Worm (Caenorhabditis elegans) whole organism, young adult: Measurements from ENCODE around the gene cyn-17.

ENCODE experiments used
- B0336.3 ChIP-seq: fragments of 200-800 bp; sonication (Bioruptor generic); IDR thresholded peaks from 2 replicates; pipeline ENCODE4 v1.3.6; 2022; ENCODE audit warnings: missing genetic modification characterization, missing compliant biosample characterization
- F22D6.2 ChIP-seq: sonication (generic microtip); optimal IDR thresholded peaks from 2 replicates; lab custom pipeline; 2016; ENCODE audit warnings: mild to moderate bottlenecking, missing genetic modification characterization, missing compliant biosample characterization
- F37B4.10 ChIP-seq: fragments of 200-800 bp; sonication (Bioruptor generic); IDR thresholded peaks from 2 replicates; pipeline ENCODE4 v1.3.6; 2022; ENCODE audit warnings: missing genetic modification characterization, missing compliant biosample characterization
- K11D2.4 ChIP-seq: fragments of 200-800 bp; sonication (Bioruptor generic); IDR thresholded peaks from 2 replicates; pipeline ENCODE4 v1.3.6; 2022; ENCODE audit warnings: missing genetic modification reagents, missing genetic modification characterization, missing compliant biosample characterization
- T26A5.8 ChIP-seq: sonication (generic microtip); optimal IDR thresholded peaks from 2 replicates; lab custom pipeline; 2016; ENCODE audit warnings: missing genetic modification characterization, missing compliant biosample characterization
- Y53G8AR.9 ChIP-seq: fragments of 200-800 bp; sonication (Bioruptor generic); conservative IDR thresholded peaks from 2 replicates; pipeline ENCODE4 v1.3.6; 2022; ENCODE audit warnings: missing genetic modification reagents, missing genetic modification characterization, missing compliant biosample characterization
- Y56A3A.18 ChIP-seq: fragments of 200-800 bp; sonication (Bioruptor generic); IDR thresholded peaks from 2 replicates; pipeline ENCODE4 v1.3.6; 2022; ENCODE audit warnings: missing genetic modification reagents, missing genetic modification characterization, missing compliant biosample characterization
- aptf-3 ChIP-seq: fragments of 200-800 bp; sonication (Bioruptor generic); IDR thresholded peaks from 2 replicates; pipeline ENCODE4 v1.3.6; 2022; ENCODE audit warnings: missing genetic modification characterization, missing compliant biosample characterization
- atf-7 ChIP-seq: sonication (generic microtip); optimal IDR thresholded peaks from 2 replicates; lab custom pipeline; 2017; ENCODE audit warnings: mild to moderate bottlenecking, missing genetic modification characterization, missing compliant biosample characterization
- athp-1 ChIP-seq: sonication (generic microtip); optimal IDR thresholded peaks from 2 replicates; lab custom pipeline; 2017; ENCODE audit warnings: mild to moderate bottlenecking, missing genetic modification characterization, missing compliant biosample characterization
- attf-3 ChIP-seq: fragments of 200-800 bp; sonication (Bioruptor generic); conservative IDR thresholded peaks from 2 replicates; pipeline ENCODE4 v1.3.6; 2022; ENCODE audit warnings: missing genetic modification reagents, missing genetic modification characterization, missing compliant biosample characterization
- attf-5 ChIP-seq: fragments of 200-800 bp; sonication (Bioruptor generic); optimal IDR thresholded peaks from 2 replicates; lab custom pipeline; 2018; ENCODE audit warnings: mild to moderate bottlenecking, missing genetic modification characterization, missing compliant biosample characterization
- attf-6 ChIP-seq: fragments of 200-800 bp; sonication (Bioruptor generic); IDR thresholded peaks from 2 replicates; pipeline ENCODE4 v1.3.6; 2022; ENCODE audit warnings: missing genetic modification reagents, missing genetic modification characterization, missing compliant biosample characterization
- ceh-58 ChIP-seq: fragments of 200-800 bp; sonication (Bioruptor generic); IDR thresholded peaks from 2 replicates; pipeline ENCODE4 v1.3.6; 2022; ENCODE audit warnings: missing genetic modification characterization, missing compliant biosample characterization
- ceh-79 ChIP-seq: sonication (generic microtip); optimal IDR thresholded peaks from 2 replicates; lab custom pipeline; 2017; ENCODE audit warnings: mild to moderate bottlenecking, missing genetic modification characterization, missing compliant biosample characterization
- chd-7 ChIP-seq: sonication (generic microtip); optimal IDR thresholded peaks from 2 replicates; lab custom pipeline; 2016; ENCODE audit warnings: mild to moderate bottlenecking, missing genetic modification characterization, moderate library complexity, missing compliant biosample characterization
- die-1 ChIP-seq: sonication (generic microtip); optimal IDR thresholded peaks from 2 replicates; lab custom pipeline; 2016; ENCODE audit warnings: missing genotype, mild to moderate bottlenecking, missing genetic modification characterization, missing compliant biosample characterization
- dox-1 ChIP-seq: fragments of 200-800 bp; sonication (Bioruptor generic); IDR thresholded peaks from 2 replicates; pipeline ENCODE4 v1.3.6; 2022; ENCODE audit warnings: missing genetic modification reagents, missing genetic modification characterization, missing compliant biosample characterization
- egl-44 ChIP-seq: fragments of 200-800 bp; sonication (Bioruptor generic); IDR thresholded peaks from 2 replicates; pipeline ENCODE4 v1.3.6; 2022; ENCODE audit warnings: missing genetic modification reagents, missing genetic modification characterization, missing compliant biosample characterization
- egrh-3 ChIP-seq: fragments of 200-800 bp; sonication (Bioruptor generic); IDR thresholded peaks from 2 replicates; pipeline ENCODE4 v1.3.6; 2022; ENCODE audit warnings: missing genetic modification reagents, missing genetic modification characterization, missing compliant biosample characterization
- ets-4 ChIP-seq: fragments of 200-800 bp; sonication (Bioruptor generic); optimal IDR thresholded peaks from 2 replicates; lab custom pipeline; 2018; ENCODE audit warnings: mild to moderate bottlenecking, missing genetic modification characterization, missing compliant biosample characterization
- hrde-1 ChIP-seq: sonication (generic microtip); optimal IDR thresholded peaks from 2 replicates; lab custom pipeline; 2016; ENCODE audit warnings: missing genetic modification characterization, mild to moderate bottlenecking, missing compliant biosample characterization, moderate library complexity, missing genotype, missing genetic modification reagents, borderline replicate concordance
- lag-1 ChIP-seq: fragments of 200-800 bp; sonication (Bioruptor generic); IDR thresholded peaks from 2 replicates; pipeline ENCODE4 v1.3.6; 2022; ENCODE audit warnings: missing genetic modification reagents, missing genetic modification characterization, missing compliant biosample characterization
- let-526 ChIP-seq: fragments of 200-800 bp; sonication (Bioruptor generic); IDR thresholded peaks from 2 replicates; pipeline ENCODE4 v1.3.6; 2022; ENCODE audit warnings: missing genetic modification reagents, missing genetic modification characterization, missing compliant biosample characterization
- let-607 ChIP-seq, 2 experiments: fragments of 200-800 bp in 1 of 2; sonication (Bioruptor generic) in 1 of 2; sonication (generic microtip) in 1 of 2; optimal IDR thresholded peaks; 2 replicates each; lab custom pipeline; 2016 to 2018; ENCODE audit warnings: mild to moderate bottlenecking in 2 of 2, missing compliant biosample characterization in 2 of 2, missing genetic modification characterization in 2 of 2, moderate library complexity in 2 of 2, missing genotype in 1 of 2
- lin-26 ChIP-seq: fragments of 200-800 bp; sonication (Bioruptor generic); IDR thresholded peaks from 2 replicates; pipeline ENCODE4 v1.3.6; 2022; ENCODE audit warnings: missing genetic modification reagents, missing genetic modification characterization, missing compliant biosample characterization
- lin-40 ChIP-seq: sonication (generic microtip); optimal IDR thresholded peaks from 2 replicates; lab custom pipeline; 2016; ENCODE audit warnings: missing genetic modification characterization, mild to moderate bottlenecking, missing compliant biosample characterization, missing genotype, missing genetic modification reagents
- lin-54 ChIP-seq: fragments of 200-800 bp; sonication (Bioruptor generic); optimal IDR thresholded peaks from 2 replicates; lab custom pipeline; 2018; ENCODE audit warnings: mild to moderate bottlenecking, missing genetic modification characterization, missing compliant biosample characterization
- lir-1 ChIP-seq: fragments of 200-800 bp; sonication (Bioruptor generic); conservative IDR thresholded peaks from 2 replicates; pipeline ENCODE4 v1.3.6; 2022; ENCODE audit warnings: missing genetic modification reagents, missing genetic modification characterization, missing compliant biosample characterization
- madf-10 ChIP-seq: sonication (generic microtip); optimal IDR thresholded peaks from 2 replicates; lab custom pipeline; 2016; ENCODE audit warnings: mild to moderate bottlenecking, missing genetic modification characterization, missing compliant biosample characterization
- mcd-1 ChIP-seq: fragments of 200-800 bp; sonication (Bioruptor generic); IDR thresholded peaks from 2 replicates; pipeline ENCODE4 v1.3.6; 2022; ENCODE audit warnings: missing genetic modification reagents, missing genetic modification characterization, missing compliant biosample characterization
- mes-4 ChIP-seq: sonication (generic microtip); optimal IDR thresholded peaks from 2 replicates; lab custom pipeline; 2016; ENCODE audit warnings: missing genotype, missing genetic modification characterization, missing compliant biosample characterization
- mxl-1 ChIP-seq: sonication (generic microtip); optimal IDR thresholded peaks from 2 replicates; lab custom pipeline; 2016; ENCODE audit warnings: missing genetic modification characterization, missing compliant biosample characterization
- nhr-80 ChIP-seq: sonication (generic microtip); optimal IDR thresholded peaks from 2 replicates; lab custom pipeline; 2016; ENCODE audit warnings: missing genetic modification characterization, missing compliant biosample characterization
- pbrm-1 ChIP-seq: fragments of 200-800 bp; sonication (Bioruptor generic); IDR thresholded peaks from 2 replicates; pipeline ENCODE4 v1.3.6; 2022; ENCODE audit warnings: missing genetic modification reagents, missing genetic modification characterization, missing compliant biosample characterization
- rpc-1 ChIP-seq, 2 experiments: fragments of 150-350 bp in 1 of 2; sonication (generic microtip) in 1 of 2; optimal IDR thresholded peaks; 2 replicates each; lab custom pipeline; 2014 to 2018; ENCODE audit warnings: missing biosample characterization in 1 of 2, missing genetic modification characterization in 1 of 2, missing genetic modification reagents in 1 of 2, missing genotype in 1 of 2
- sea-2 ChIP-seq: fragments of 200-800 bp; sonication (Bioruptor generic); IDR thresholded peaks from 2 replicates; pipeline ENCODE4 v1.3.6; 2022; ENCODE audit warnings: missing genetic modification characterization, missing compliant biosample characterization
- snpc-4 ChIP-seq, 5 experiments: fragments of 150-350 bp in 1 of 5; sonication (generic microtip) in 4 of 5; optimal IDR thresholded peaks; 2 replicates each; lab custom pipeline; 2014 to 2018; ENCODE audit warnings: missing genetic modification characterization in 5 of 5, missing biosample characterization in 3 of 5, antibody characterized with exemption in 2 of 5, mild to moderate bottlenecking in 2 of 5, missing compliant biosample characterization in 2 of 5, missing genotype in 2 of 5, moderate library complexity in 2 of 5, missing genetic modification reagents in 1 of 5
- somi-1 ChIP-seq: fragments of 200-800 bp; sonication (Bioruptor generic); optimal IDR thresholded peaks from 2 replicates; lab custom pipeline; 2018; ENCODE audit warnings: mild to moderate bottlenecking, missing genetic modification characterization, missing compliant biosample characterization
- tbp1 ChIP-seq: fragments of 200-800 bp; sonication (Bioruptor generic); optimal IDR thresholded peaks from 2 replicates; lab custom pipeline; 2018; ENCODE audit warnings: mild to moderate bottlenecking, missing genetic modification characterization, missing compliant biosample characterization
- unc-130 ChIP-seq: sonication (generic microtip); optimal IDR thresholded peaks from 2 replicates; lab custom pipeline; 2016; ENCODE audit warnings: missing genetic modification reagents, missing genetic modification characterization, missing compliant biosample characterization
- zfh-2 ChIP-seq: fragments of 200-800 bp; sonication (Bioruptor generic); conservative IDR thresholded peaks from 2 replicates; pipeline ENCODE4 v1.3.6; 2022; ENCODE audit warnings: missing genetic modification reagents, missing genetic modification characterization, missing compliant biosample characterization
- ztf-18 ChIP-seq: sonication (generic microtip); optimal IDR thresholded peaks from 2 replicates; lab custom pipeline; 2016; ENCODE audit warnings: missing genotype, mild to moderate bottlenecking, missing genetic modification characterization, missing compliant biosample characterization
- ztf-22 ChIP-seq: fragments of 200-800 bp; sonication (Bioruptor generic); optimal IDR thresholded peaks from 2 replicates; lab custom pipeline; 2018; ENCODE audit warnings: mild to moderate bottlenecking, missing genetic modification characterization, moderate library complexity, missing compliant biosample characterization
- ztf-26 ChIP-seq: sonication (generic microtip); optimal IDR thresholded peaks from 2 replicates; lab custom pipeline; 2017; ENCODE audit warnings: missing genetic modification characterization, missing compliant biosample characterization
- ztf-28 ChIP-seq: fragments of 200-800 bp; sonication (Bioruptor generic); IDR thresholded peaks from 2 replicates; pipeline ENCODE4 v1.3.6; 2022; ENCODE audit warnings: missing genetic modification reagents, missing genetic modification characterization, missing compliant biosample characterization
- ztf-6 ChIP-seq: fragments of 200-800 bp; sonication (Bioruptor generic); IDR thresholded peaks from 2 replicates; pipeline ENCODE4 v1.3.6; 2022; ENCODE audit warnings: missing genetic modification reagents, missing genetic modification characterization, missing compliant biosample characterization

The cyn-17 gene

ce11 chrV:5845669-5846189, 46.3 kb downstream of the cyn-17 start, which contains the start of gene F26F12.3 (continued):
- TF ChIP-seq snpc-4 (GFP tag; optimal IDR thresholded peaks at IDR 0.05; lab: Kevin White, UChicago), result peak; percentile 34
- TF ChIP-seq snpc-4 (tag; optimal IDR thresholded peaks at IDR 0.05; lab: Kevin White, UChicago), result peak; percentile 8 to 36 (median 18)
- peak; percentile 66; the same call in 1 of the 2 replicates for TF ChIP-seq Y56A3A.18 (GFP tag; lab: Robert Waterston, UW)
- TF ChIP-seq Y53G8AR.9 (GFP tag; lab: Robert Waterston, UW), result peak; percentile 49; the same call in 1 of the 2 replicates
- peak; percentile 59; the same call in 1 of the 2 replicates for TF ChIP-seq egl-44 (GFP tag; lab: Robert Waterston, UW)
- no peak for TF ChIP-seq rpc-1 (optimal IDR thresholded peaks at IDR 0.05; lab: Kevin White, UChicago)
- no peak for TF ChIP-seq rpc-1 (tag; optimal IDR thresholded peaks at IDR 0.05; lab: Kevin White, UChicago)
- TF ChIP-seq lir-1 (GFP tag; lab: Robert Waterston, UW), result peak; percentile 38; the same call in 1 of the 2 replicates
- no peak for TF ChIP-seq mxl-1 (tag; lab: Kevin White, UChicago)
- TF ChIP-seq ets-4 (GFP tag; lab: Kevin White, UChicago), result peak; percentile 48
- peak; percentile 66; the same call in 1 of the 2 replicates for TF ChIP-seq B0336.3 (GFP tag; lab: Robert Waterston, UW)
- peak; percentile 75 for TF ChIP-seq chd-7 (tag; lab: Kevin White, UChicago)
- TF ChIP-seq athp-1 (tag; lab: Kevin White, UChicago), result peak; percentile 25
- TF ChIP-seq atf-7 (tag; lab: Kevin White, UChicago), result peak; percentile 74
- peak; percentile 62; the same call in 1 of the 2 replicates for TF ChIP-seq egrh-3 (GFP tag; lab: Robert Waterston, UW)
- no peak for TF ChIP-seq T26A5.8 (tag; lab: Kevin White, UChicago)
- TF ChIP-seq sea-2, result 0 out of 2 replicates have a peak, but pooled peaks have one; percentile 40
- TF ChIP-seq aptf-3 (GFP tag; lab: Robert Waterston, UW), result no peak
- peak; percentile 66 for TF ChIP-seq attf-5
- peak; percentile 32 for TF ChIP-seq somi-1 (GFP tag; lab: Kevin White, UChicago)
- no peak for TF ChIP-seq ztf-28 (GFP tag; lab: Robert Waterston, UW)
- TF ChIP-seq ceh-79 (tag; lab: Kevin White, UChicago), result no peak
- peak; percentile 6 for TF ChIP-seq F22D6.2
- TF ChIP-seq ztf-26, result peak; percentile 64
- peak; percentile 81 for TF ChIP-seq dox-1 (GFP tag; lab: Robert Waterston, UW)
- no peak for TF ChIP-seq lin-26
- no peak for TF ChIP-seq unc-130
- peak; percentile 93 for TF ChIP-seq zfh-2 (GFP tag; lab: Robert Waterston, UW)
- no peak for TF ChIP-seq ztf-6 (GFP tag; lab: Robert Waterston, UW)
- peak; percentile 45 for TF ChIP-seq ztf-22
- no peak for TF ChIP-seq mes-4 (tag; lab: Kevin White, UChicago)
- TF ChIP-seq attf-3 (GFP tag; lab: Robert Waterston, UW), result no peak
- TF ChIP-seq attf-6 (GFP tag; lab: Robert Waterston, UW), result no peak
- TF ChIP-seq ceh-58 (GFP tag; lab: Robert Waterston, UW), result no peak
- peak; percentile 50; the same call in 1 of the 2 replicates for TF ChIP-seq mcd-1 (GFP tag; lab: Robert Waterston, UW)
- peak; percentile 47 for TF ChIP-seq madf-10
- peak; percentile 26 for TF ChIP-seq lin-54 (GFP tag; lab: Kevin White, UChicago)
- peak in 1 of 2 experiments; percentile 13 for TF ChIP-seq let-607 (tag; optimal IDR thresholded peaks at IDR 0.05; lab: Kevin White, UChicago)
- TF ChIP-seq K11D2.4 (GFP tag; lab: Robert Waterston, UW), result peak; percentile 84
- peak; percentile 47 for TF ChIP-seq die-1
- TF ChIP-seq nhr-80 (tag; lab: Kevin White, UChicago), result peak; percentile 99
- peak; percentile 64 for TF ChIP-seq lin-40
- TF ChIP-seq pbrm-1 (GFP tag; lab: Robert Waterston, UW), result peak; percentile 51; the same call in 1 of the 2 replicates
- TF ChIP-seq let-526 (GFP tag; lab: Robert Waterston, UW), result 0 out of 2 replicates have a peak, but pooled peaks have one; percentile 39
- peak; percentile 42 for TF ChIP-seq tbp1 (GFP tag; lab: Kevin White, UChicago)
- TF ChIP-seq ztf-18, result peak; percentile 55
- no peak for TF ChIP-seq lag-1 (GFP tag; lab: Robert Waterston, UW)
- TF ChIP-seq F37B4.10 (GFP tag; lab: Robert Waterston, UW), result no peak
- TF ChIP-seq hrde-1, result no peak
